Fruit fly (Drosophila melanogaster): ENCODE data around the gene sud1.

sud1 gene

DNA sequence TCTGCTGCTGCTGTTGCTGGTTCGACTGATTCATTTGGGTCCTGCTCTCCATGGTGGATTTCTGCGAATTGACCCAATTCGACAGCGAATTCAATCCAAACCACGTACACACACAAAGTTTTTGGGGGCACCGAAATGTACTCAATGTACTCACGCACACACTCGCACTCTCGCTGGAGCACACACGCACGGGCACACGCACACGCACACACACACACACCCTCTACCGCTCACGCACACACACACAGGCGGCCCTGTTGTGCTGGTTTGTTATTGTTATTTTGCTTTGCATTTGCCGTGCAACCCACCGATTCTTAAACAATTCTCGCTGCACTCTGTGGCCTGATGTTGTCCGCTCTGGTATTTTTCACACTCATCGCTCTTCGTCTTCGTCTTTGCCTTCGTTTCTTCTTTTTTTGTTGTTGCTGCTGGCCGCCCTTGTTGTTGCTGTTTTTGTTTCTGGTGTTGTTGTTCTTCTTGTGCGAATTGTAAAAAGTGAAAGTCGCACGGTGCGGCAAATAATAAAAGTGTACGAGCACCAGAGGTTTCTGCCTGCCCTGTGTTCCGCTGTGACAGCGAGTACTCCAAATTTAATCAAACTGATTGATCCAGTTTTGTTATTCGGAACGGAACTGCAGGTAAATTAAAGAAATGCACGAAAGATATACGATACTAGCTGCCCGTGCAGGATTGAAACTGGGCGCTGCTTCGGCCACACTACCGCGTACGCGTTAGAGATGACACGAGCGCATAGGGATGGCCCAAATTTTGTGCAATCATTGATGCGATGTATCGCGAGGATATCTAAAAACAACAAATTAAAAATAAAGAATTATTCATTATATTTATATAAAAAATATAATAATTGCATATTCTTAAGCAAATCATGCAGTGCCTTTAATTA, 41.5 kb downstream of the sud1 start, which contains the start of gene CG3744:
Gene CG3744, minus strand, starts transcription at position 716 of the 904 bp plus-strand sequence.
- TF ChIP-seq noc (tag; optimal IDR thresholded peaks at IDR 0.05) = peak; percentile 41

DNA sequence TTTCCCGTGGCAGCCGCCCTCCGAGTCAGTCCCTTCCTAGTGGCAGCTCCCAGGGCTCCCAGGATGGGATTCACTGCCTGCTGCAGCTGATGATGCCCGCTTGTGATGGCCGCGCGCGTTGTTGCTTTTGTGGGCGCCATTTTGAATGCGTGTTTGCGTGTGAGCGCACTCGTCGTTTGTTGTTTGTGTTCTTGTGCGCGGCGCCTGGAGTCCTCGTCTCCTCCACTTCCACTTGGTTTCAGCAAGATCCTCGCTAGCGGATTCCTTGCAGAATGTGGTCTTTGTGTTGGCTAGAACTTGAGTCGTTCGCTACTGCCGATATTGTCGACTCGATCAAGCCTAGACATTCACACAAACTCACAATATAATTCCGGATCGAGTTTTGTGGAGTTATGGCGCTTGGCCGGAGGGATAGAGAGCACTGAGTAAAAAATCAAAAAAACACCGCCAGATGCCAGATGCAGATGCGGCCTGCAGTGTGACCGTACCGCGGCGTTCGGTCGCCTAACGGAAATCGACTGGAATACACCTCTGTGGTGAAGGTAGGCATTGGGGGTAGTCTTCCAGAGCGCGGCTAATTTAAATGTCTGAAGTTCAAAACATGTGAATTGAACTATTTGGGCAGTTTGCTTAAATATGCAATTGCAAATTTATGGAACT, 47.1 kb downstream of the sud1 start, which contains the start of gene CycB3:
Gene CycB3, minus strand, starts transcription at position 428 of the 660 bp plus-strand sequence.
- no peak for TF ChIP-seq noc (tag; optimal IDR thresholded peaks at IDR 0.05)

DNA sequence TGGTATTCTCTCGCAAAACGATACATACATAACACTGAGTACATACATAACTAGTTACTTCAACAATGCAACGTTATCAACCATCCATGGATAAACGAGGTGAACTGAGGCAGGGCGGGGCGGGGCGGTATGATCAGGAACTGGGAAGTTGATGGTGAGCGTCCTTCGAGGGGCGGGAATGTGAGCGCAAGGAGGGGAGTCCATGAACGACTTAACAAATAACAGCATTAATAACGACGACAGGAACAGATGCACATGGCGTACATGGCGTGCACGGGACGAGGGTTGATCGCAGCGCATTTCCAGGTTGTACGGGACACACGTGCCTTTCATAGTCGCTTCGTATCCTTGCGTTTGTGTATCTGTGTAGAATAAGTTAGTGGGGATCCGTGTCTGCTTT, 49.7 kb downstream of the sud1 start:
- TF ChIP-seq noc (tag; optimal IDR thresholded peaks at IDR 0.05) = no peak

DNA sequence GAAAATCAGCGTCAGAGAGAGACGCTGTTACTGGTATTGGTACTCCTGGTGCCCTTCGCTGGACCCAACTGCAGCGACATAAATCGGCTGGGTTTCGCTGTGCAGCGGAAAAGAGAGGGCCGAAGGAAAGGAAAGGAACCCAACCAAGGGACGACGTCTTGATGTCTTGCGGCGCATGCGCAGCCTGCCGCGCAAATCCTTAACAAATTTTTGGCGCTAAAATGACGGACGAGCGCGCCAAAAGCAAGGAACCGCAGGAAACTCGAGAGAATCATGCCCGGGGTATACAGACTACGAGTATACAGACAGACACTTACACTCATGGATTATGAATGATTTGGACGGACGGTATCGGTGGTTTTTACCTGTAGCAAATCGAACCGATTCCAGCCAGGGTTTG, 50.7 kb downstream of the sud1 start:
- no peak for TF ChIP-seq noc (tag; optimal IDR thresholded peaks at IDR 0.05)
